Worm (Caenorhabditis elegans) whole organism, L2 larva: ENCODE results near the gene kxd-1.
A peak's percentile ranks its signal among the peaks of the same experiment; 100 is the strongest.

ENCODE experiments used
- C34F6.9 ChIP-seq: fragments of 150-350 bp; optimal IDR thresholded peaks from 2 replicates; lab custom pipeline; 2014; ENCODE audit warnings: missing biosample characterization, missing genetic modification characterization
- R02D3.7 ChIP-seq: fragments of 150-350 bp; optimal IDR thresholded peaks from 2 replicates; lab custom pipeline; 2014; ENCODE audit warnings: missing biosample characterization, missing genetic modification characterization
- ZK546.5 ChIP-seq: sonication (generic microtip); optimal IDR thresholded peaks from 2 replicates; lab custom pipeline; 2017; ENCODE audit warnings: missing biosample characterization, missing genetic modification characterization
- alr-1 ChIP-seq: fragments of 150-350 bp; optimal IDR thresholded peaks from 2 replicates; lab custom pipeline; 2014; ENCODE audit warnings: missing biosample characterization, missing genetic modification characterization
- aly-2 ChIP-seq: fragments of 150-350 bp; optimal IDR thresholded peaks from 2 replicates; lab custom pipeline; 2014; ENCODE audit warnings: missing biosample characterization, missing genetic modification characterization
- ama-1 ChIP-seq: fragments of 150-350 bp; optimal IDR thresholded peaks from 2 replicates; lab custom pipeline; 2018; ENCODE audit warnings: inconsistent platforms
- blmp-1 ChIP-seq: sonication (generic microtip); optimal IDR thresholded peaks from 2 replicates; lab custom pipeline; 2017; ENCODE audit warnings: missing genetic modification characterization, mild to moderate bottlenecking, missing compliant biosample characterization, antibody characterized with exemption, moderate library complexity; ENCODE audit not compliant: insufficient read depth
- ceh-16 ChIP-seq: fragments of 150-350 bp; optimal IDR thresholded peaks from 2 replicates; lab custom pipeline; 2014; ENCODE audit warnings: missing biosample characterization, missing genetic modification characterization
- ceh-82 ChIP-seq: fragments of 150-350 bp; optimal IDR thresholded peaks from 2 replicates; lab custom pipeline; 2014; ENCODE audit warnings: missing biosample characterization, missing genetic modification characterization
- crh-2 ChIP-seq: sonication (generic microtip); optimal IDR thresholded peaks from 2 replicates; lab custom pipeline; 2017; ENCODE audit warnings: missing biosample characterization, missing genetic modification characterization
- egl-27 ChIP-seq: sonication (generic microtip); optimal IDR thresholded peaks from 3 replicates; lab custom pipeline; 2017; ENCODE audit warnings: missing biosample characterization, missing genetic modification reagents, missing genetic modification characterization
- elt-3 ChIP-seq: sonication (generic microtip); optimal IDR thresholded peaks from 2 replicates; lab custom pipeline; 2017; ENCODE audit warnings: missing biosample characterization, missing genetic modification characterization
- fos-1 ChIP-seq: fragments of 150-350 bp; optimal IDR thresholded peaks from 2 replicates; lab custom pipeline; 2014; ENCODE audit warnings: missing biosample characterization, missing genetic modification characterization
- gmeb-1 ChIP-seq: fragments of 150-350 bp; optimal IDR thresholded peaks from 2 replicates; lab custom pipeline; 2014; ENCODE audit warnings: missing biosample characterization, missing genetic modification characterization
- lin-13 ChIP-seq: fragments of 150-350 bp; optimal IDR thresholded peaks from 2 replicates; lab custom pipeline; 2014; ENCODE audit warnings: missing biosample characterization, missing genetic modification reagents, missing genetic modification characterization
- lsy-2 ChIP-seq, 2 experiments: fragments of 150-350 bp in 1 of 2; sonication (generic microtip) in 1 of 2; optimal IDR thresholded peaks; 2 replicates each; lab custom pipeline; 2014 to 2017; ENCODE audit warnings: missing biosample characterization in 2 of 2, missing genetic modification characterization in 2 of 2
- mab-5 ChIP-seq: fragments of 150-350 bp; optimal IDR thresholded peaks from 2 replicates; lab custom pipeline; 2014; ENCODE audit warnings: missing biosample characterization, missing genetic modification characterization
- mdl-1 ChIP-seq, 2 experiments: fragments of 150-350 bp in 1 of 2; sonication (generic microtip) in 1 of 2; optimal IDR thresholded peaks; 2 replicates each; lab custom pipeline; 2017; ENCODE audit warnings: missing biosample characterization in 2 of 2, missing genetic modification characterization in 2 of 2
- nhr-10 ChIP-seq: sonication (generic microtip); optimal IDR thresholded peaks from 2 replicates; lab custom pipeline; 2017; ENCODE audit warnings: missing biosample characterization, missing genetic modification characterization
- nhr-11 ChIP-seq: fragments of 150-350 bp; optimal IDR thresholded peaks from 2 replicates; lab custom pipeline; 2014; ENCODE audit warnings: missing biosample characterization, missing genetic modification characterization
- nhr-129 ChIP-seq: fragments of 150-350 bp; optimal IDR thresholded peaks from 2 replicates; lab custom pipeline; 2014; ENCODE audit warnings: missing biosample characterization, missing genetic modification characterization
- nhr-21 ChIP-seq: fragments of 150-350 bp; optimal IDR thresholded peaks from 2 replicates; lab custom pipeline; 2014; ENCODE audit warnings: missing biosample characterization, missing genetic modification characterization
- nhr-237 ChIP-seq: fragments of 150-350 bp; optimal IDR thresholded peaks from 2 replicates; lab custom pipeline; 2014; ENCODE audit warnings: missing biosample characterization, missing genetic modification characterization
- nhr-25 ChIP-seq: fragments of 150-350 bp; sonication (generic microtip); optimal IDR thresholded peaks from 3 replicates; lab custom pipeline; 2014; ENCODE audit warnings: missing biosample characterization, missing genetic modification characterization
- nhr-6 ChIP-seq: fragments of 150-350 bp; optimal IDR thresholded peaks from 2 replicates; lab custom pipeline; 2014; ENCODE audit warnings: missing biosample characterization, missing genetic modification characterization
- nhr-77 ChIP-seq: fragments of 150-350 bp; optimal IDR thresholded peaks from 2 replicates; lab custom pipeline; 2014; ENCODE audit warnings: missing biosample characterization, missing genetic modification characterization
- peb-1 ChIP-seq: fragments of 150-350 bp; optimal IDR thresholded peaks from 2 replicates; lab custom pipeline; 2014; ENCODE audit warnings: missing biosample characterization, missing genetic modification characterization
- sem-4 ChIP-seq: fragments of 150-350 bp; optimal IDR thresholded peaks from 2 replicates; lab custom pipeline; 2014; ENCODE audit warnings: missing biosample characterization, missing genetic modification reagents, missing genetic modification characterization
- skn-1 ChIP-seq: sonication (generic microtip); optimal IDR thresholded peaks from 2 replicates; lab custom pipeline; 2017; ENCODE audit warnings: missing biosample characterization, missing genetic modification characterization
- sma-3 ChIP-seq: sonication (generic microtip); optimal IDR thresholded peaks from 2 replicates; lab custom pipeline; 2016; ENCODE audit warnings: missing genetic modification reagents, missing genetic modification characterization, missing compliant biosample characterization
- sma-9 ChIP-seq, 2 experiments: fragments of 150-350 bp in 1 of 2; sonication (generic microtip) in 1 of 2; optimal IDR thresholded peaks; 2 replicates each; lab custom pipeline; 2014 to 2016; ENCODE audit warnings: missing genetic modification characterization in 2 of 2, mild to moderate bottlenecking in 1 of 2, missing biosample characterization in 1 of 2, missing compliant biosample characterization in 1 of 2, missing genetic modification reagents in 1 of 2, moderate library complexity in 1 of 2
- unc-39 ChIP-seq: fragments of 150-350 bp; optimal IDR thresholded peaks from 2 replicates; lab custom pipeline; 2014; ENCODE audit warnings: missing biosample characterization, missing genetic modification characterization
- unc-55 ChIP-seq: fragments of 150-350 bp; sonication (generic microtip); optimal IDR thresholded peaks from 3 replicates; lab custom pipeline; 2014; ENCODE audit warnings: missing biosample characterization, missing genetic modification reagents, missing genetic modification characterization
- ztf-1 ChIP-seq: fragments of 200-800 bp; sonication (Bioruptor generic); conservative IDR thresholded peaks from 2 replicates; pipeline ENCODE4 v1.3.6; 2022; ENCODE audit warnings: missing genetic modification characterization, missing compliant biosample characterization
- ztf-11 ChIP-seq: sonication (generic microtip); optimal IDR thresholded peaks from 2 replicates; lab custom pipeline; 2017; ENCODE audit warnings: missing biosample characterization, missing genetic modification characterization
- ztf-4 ChIP-seq: fragments of 150-350 bp; optimal IDR thresholded peaks from 2 replicates; lab custom pipeline; 2014; ENCODE audit warnings: missing biosample characterization, missing genetic modification characterization

The kxd-1 gene

ce11 chrV:7220973-7221519 is at the start of gene kxd-1, which contains the start of the genes C13F10.8 and C13F10.6:
Gene kxd-1 (plus strand): TSS chrV:7221469.
Gene C13F10.8 (minus strand): TSS chrV:7221023.
Gene C13F10.6 (minus strand): TSS chrV:7221039.
- TF ChIP-seq ceh-16: no peak
- TF ChIP-seq lin-13 (GFP tag; lab: Kevin White, UChicago): no peak
- no peak for TF ChIP-seq egl-27
- peak in 1 of 2 experiments; percentile 19 for TF ChIP-seq lsy-2 (tag; optimal IDR thresholded peaks at IDR 0.05; lab: Kevin White, UChicago)
- TF ChIP-seq unc-55: peak; percentile 19
- TF ChIP-seq nhr-237 (tag; lab: Kevin White, UChicago): no peak
- TF ChIP-seq fos-1: peak; percentile 5
- TF ChIP-seq nhr-77: no peak
- no peak for TF ChIP-seq ceh-82 (tag; lab: Kevin White, UChicago)
- TF ChIP-seq R02D3.7: no peak
- no peak for TF ChIP-seq nhr-21 (tag; lab: Kevin White, UChicago)
- TF ChIP-seq sma-3 (GFP tag; lab: Kevin White, UChicago): no peak

DNA sequence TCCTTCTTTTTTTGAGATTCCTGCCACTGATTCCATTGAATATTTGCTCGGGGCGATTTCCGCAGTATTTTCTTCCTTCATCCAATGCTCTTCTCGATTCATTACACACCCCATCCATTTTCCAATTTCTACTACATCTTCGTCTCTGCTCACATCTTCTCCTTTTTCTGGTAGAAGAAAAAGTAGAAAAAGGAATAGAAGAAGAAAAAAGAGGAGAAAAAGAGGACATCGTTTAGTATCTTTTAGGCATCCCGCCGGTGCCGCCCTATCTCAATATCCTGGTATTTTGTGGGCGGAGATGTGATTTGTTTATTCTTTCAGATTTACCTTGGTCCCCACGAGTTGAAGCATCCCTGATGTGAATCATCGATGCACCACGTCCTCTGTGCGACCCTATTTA is 46.1 kb upstream of the kxd-1 start, which contains the start of gene lgc-39:
TSS of gene lgc-39 (plus strand) at position 301 of the 400 bp plus-strand sequence.
- no peak for TF ChIP-seq nhr-6 (tag; lab: Kevin White, UChicago)
- TF ChIP-seq nhr-129 (tag; lab: Kevin White, UChicago): no peak
- TF ChIP-seq nhr-11: no peak
- no peak for TF ChIP-seq unc-39 (tag; lab: Kevin White, UChicago)
- no peak for TF ChIP-seq ztf-4 (tag; lab: Kevin White, UChicago)
- no peak for TF ChIP-seq alr-1 (tag; lab: Kevin White, UChicago)
- no peak for TF ChIP-seq sma-9 (GFP tag; optimal IDR thresholded peaks at IDR 0.05; lab: Kevin White, UChicago)
- no peak for TF ChIP-seq sma-9 (tag; optimal IDR thresholded peaks at IDR 0.05; lab: Kevin White, UChicago)
- no peak for TF ChIP-seq ceh-82 (tag; lab: Kevin White, UChicago)
- no peak for TF ChIP-seq blmp-1
- no peak for TF ChIP-seq elt-3 (tag; lab: Kevin White, UChicago)
- no peak for TF ChIP-seq ama-1 (lab: Kevin White, UChicago)
- no peak for TF ChIP-seq nhr-77
- TF ChIP-seq sem-4 (tag; lab: Kevin White, UChicago): no peak
- TF ChIP-seq, all 48 proteins: peak for 0

ce11 chrV:7178843-7179242 is 42.4 kb upstream of the kxd-1 start, which contains the start of gene cpsf-2:
Gene cpsf-2 (plus strand): TSS chrV:7179172.
- TF ChIP-seq crh-2 (tag; lab: Kevin White, UChicago) (no peak), nhr-11 (no peak), C34F6.9 (tag; lab: Kevin White, UChicago) (peak; percentile 28), nhr-237 (tag; lab: Kevin White, UChicago) (no peak), peb-1 (tag; lab: Kevin White, UChicago) (no peak), nhr-21 (tag; lab: Kevin White, UChicago) (no peak), unc-55 (peak; percentile 36), lsy-2 (tag; optimal IDR thresholded peaks at IDR 0.05; lab: Kevin White, UChicago) (peak in 1 of 2 experiments; percentile 25), sma-9 (GFP tag; optimal IDR thresholded peaks at IDR 0.05; lab: Kevin White, UChicago) (no peak), sma-9 (tag; optimal IDR thresholded peaks at IDR 0.05; lab: Kevin White, UChicago) (no peak), aly-2 (no peak), mab-5 (no peak), ZK546.5 (no peak)

- TF ChIP-seq unc-39 (tag; lab: Kevin White, UChicago) (no peak), nhr-10 (no peak), ama-1 (lab: Kevin White, UChicago) (no peak), nhr-25 (tag; lab: Kevin White, UChicago) (no peak), sma-9 (GFP tag; optimal IDR thresholded peaks at IDR 0.05; lab: Kevin White, UChicago) (no peak), sma-9 (tag; optimal IDR thresholded peaks at IDR 0.05; lab: Kevin White, UChicago) (no peak), ztf-1 (GFP tag; lab: Robert Waterston, UW) (no peak), fos-1 (no peak), blmp-1 (no peak), ztf-4 (tag; lab: Kevin White, UChicago) (no peak), ztf-11 (tag; lab: Kevin White, UChicago) (no peak), nhr-6 (tag; lab: Kevin White, UChicago) (no peak), skn-1 (no peak), lin-13 (GFP tag; lab: Kevin White, UChicago) (no peak), mdl-1 (tag; optimal IDR thresholded peaks at IDR 0.05; lab: Kevin White, UChicago) (no peak), gmeb-1 (tag; lab: Kevin White, UChicago) (no peak)
These were observed 36.7 kb upstream of the kxd-1 start, which contains the start of gene pitr-5 for ce11 chrV:7184549-7184948. Gene pitr-5 (plus strand): TSS chrV:7184849.
